Fruit fly (Drosophila melanogaster): ENCODE data around the gene CG32445.

dm6 chr3L:21594408-21594807, 44.8 kb upstream of the CG32445 start:
- TF ChIP-seq Pdp1 (GFP tag; optimal IDR thresholded peaks at IDR 0.05) (no peak), Adf1 (GFP tag; IDR thresholded peaks at IDR 0.05) (no peak), CG2678 (tag; optimal IDR thresholded peaks at IDR 0.05) (no peak), CG14965 (GFP tag; optimal IDR thresholded peaks at IDR 0.05; ENCODE audit: borderline replicate concordance) (no peak), Opbp (GFP tag; IDR thresholded peaks at IDR 0.05; ENCODE audit: partially characterized antibody) (no peak), fd64A (GFP tag; optimal IDR thresholded peaks at IDR 0.05) (no peak), Rx (GFP tag; IDR thresholded peaks at IDR 0.05) (no peak), schlank (tag; optimal IDR thresholded peaks at IDR 0.05) (no peak)
